Worm (Caenorhabditis elegans) whole organism, early embryonic: ENCODE results near the gene act-1.

ENCODE experiments used
- F13C5.2 ChIP-seq: sonication (generic microtip); optimal IDR thresholded peaks from 2 replicates; lab custom pipeline; 2017; ENCODE audit warnings: mild to moderate bottlenecking, missing genetic modification characterization, inconsistent platforms, missing compliant biosample characterization
- ama-1 ChIP-seq: fragments of 150-350 bp; optimal IDR thresholded peaks from 2 replicates; lab custom pipeline; 2014
- ceh-36 ChIP-seq: sonication (generic microtip); optimal IDR thresholded peaks from 2 replicates; lab custom pipeline; 2016; ENCODE audit warnings: missing genetic modification characterization, inconsistent platforms, missing compliant biosample characterization
- flt-1 ChIP-seq: fragments of 200-800 bp; sonication (Bioruptor generic); IDR thresholded peaks from 2 replicates; pipeline ENCODE4 v1.3.6; 2022; ENCODE audit warnings: missing genetic modification characterization, missing compliant biosample characterization
- hmbx-1 ChIP-seq: sonication (generic microtip); optimal IDR thresholded peaks from 2 replicates; lab custom pipeline; 2016; ENCODE audit warnings: mild to moderate bottlenecking, missing genetic modification characterization, missing compliant biosample characterization
- hnd-1 ChIP-seq: sonication (generic microtip); optimal IDR thresholded peaks from 2 replicates; lab custom pipeline; 2016; ENCODE audit warnings: missing genetic modification characterization, missing compliant biosample characterization
- sea-1 ChIP-seq: fragments of 200-800 bp; sonication (Bioruptor generic); conservative IDR thresholded peaks from 2 replicates; pipeline ENCODE4 v1.3.6; 2022; ENCODE audit warnings: missing genetic modification characterization, missing compliant biosample characterization

- no peak for TF ChIP-seq ceh-36 (tag; lab: Kevin White, UChicago)
- TF ChIP-seq sea-1 (GFP tag; lab: Robert Waterston, UW), result no peak
- TF ChIP-seq ama-1 (lab: Kevin White, UChicago), result no peak
- no peak for TF ChIP-seq hmbx-1 (tag; lab: Kevin White, UChicago)
- no peak for TF ChIP-seq hnd-1
- no peak for TF ChIP-seq F13C5.2 (tag; lab: Kevin White, UChicago)
- TF ChIP-seq flt-1 (GFP tag; lab: Robert Waterston, UW), result no peak
Observed at ce11 chrV:11131801-11132200, 50.9 kb downstream of the act-1 start.
